Worm (Caenorhabditis elegans) whole organism, L3 larva: Measurements from ENCODE around the gene F02D10.2.

Experiments used
- R02D3.7 ChIP-seq: fragments of 150-350 bp; optimal IDR thresholded peaks from 2 replicates; lab custom pipeline; 2014; ENCODE audit warnings: missing biosample characterization, missing genetic modification characterization
- ZK546.5 ChIP-seq: sonication (generic microtip); optimal IDR thresholded peaks from 2 replicates; lab custom pipeline; 2017; ENCODE audit warnings: missing biosample characterization, missing genetic modification characterization
- aly-2 ChIP-seq: fragments of 150-350 bp; optimal IDR thresholded peaks from 2 replicates; lab custom pipeline; 2014; ENCODE audit warnings: missing biosample characterization, missing genetic modification characterization
- ceh-16 ChIP-seq: sonication (generic microtip); optimal IDR thresholded peaks from 2 replicates; lab custom pipeline; 2017; ENCODE audit warnings: missing biosample characterization, missing genetic modification characterization
- ceh-28 ChIP-seq: fragments of 150-350 bp; optimal IDR thresholded peaks from 2 replicates; lab custom pipeline; 2014; ENCODE audit warnings: missing biosample characterization, missing genetic modification reagents, missing genetic modification characterization
- ceh-82 ChIP-seq: fragments of 150-350 bp; optimal IDR thresholded peaks from 2 replicates; lab custom pipeline; 2014; ENCODE audit warnings: missing biosample characterization, missing genetic modification characterization
- daf-12 ChIP-seq: fragments of 150-350 bp; optimal IDR thresholded peaks from 2 replicates; lab custom pipeline; 2014; ENCODE audit warnings: missing biosample characterization, missing genetic modification reagents, missing genetic modification characterization
- egl-5 ChIP-seq: fragments of 150-350 bp; optimal IDR thresholded peaks from 2 replicates; lab custom pipeline; 2017; ENCODE audit warnings: missing biosample characterization, missing genetic modification reagents, missing genetic modification characterization, inconsistent platforms
- elt-2 ChIP-seq: sonication (generic microtip); optimal IDR thresholded peaks from 2 replicates; lab custom pipeline; 2016; ENCODE audit warnings: missing genetic modification reagents, mild to moderate bottlenecking, missing genetic modification characterization, missing compliant biosample characterization
- elt-3 ChIP-seq, 3 experiments: fragments of 150-350 bp in 1 of 3; sonication (generic microtip) in 2 of 3; optimal IDR thresholded peaks; 2 replicates in 2 of 3; 4 replicates in 1 of 3; lab custom pipeline; 2014 to 2017; ENCODE audit warnings: missing biosample characterization in 3 of 3, missing genetic modification characterization in 3 of 3
- eor-1 ChIP-seq, 2 experiments: fragments of 150-350 bp; optimal IDR thresholded peaks; 2 replicates each; lab custom pipeline; 2014 to 2018; ENCODE audit warnings: missing biosample characterization in 2 of 2, missing genetic modification characterization in 2 of 2
- fkh-10 ChIP-seq: sonication (generic microtip); optimal IDR thresholded peaks from 2 replicates; lab custom pipeline; 2017; ENCODE audit warnings: missing biosample characterization, missing genetic modification reagents, missing genetic modification characterization
- fkh-2 ChIP-seq: fragments of 150-350 bp; optimal IDR thresholded peaks from 2 replicates; lab custom pipeline; 2014; ENCODE audit warnings: missing biosample characterization, missing genetic modification reagents, missing genetic modification characterization
- hmg-11 ChIP-seq: sonication (generic microtip); optimal IDR thresholded peaks from 2 replicates; lab custom pipeline; 2016; ENCODE audit warnings: missing genetic modification characterization, missing compliant biosample characterization
- jun-1 ChIP-seq: fragments of 150-350 bp; optimal IDR thresholded peaks from 2 replicates; lab custom pipeline; 2014; ENCODE audit warnings: missing biosample characterization, missing genetic modification reagents, missing genetic modification characterization
- lin-15B ChIP-seq: fragments of 150-350 bp; optimal IDR thresholded peaks from 2 replicates; lab custom pipeline; 2014; ENCODE audit warnings: missing biosample characterization, missing genetic modification characterization
- lin-39 ChIP-seq: fragments of 150-350 bp; optimal IDR thresholded peaks from 2 replicates; lab custom pipeline; 2018; ENCODE audit warnings: missing biosample characterization, missing genetic modification reagents, missing genetic modification characterization
- lsy-12 ChIP-seq: sonication (generic microtip); optimal IDR thresholded peaks from 2 replicates; lab custom pipeline; 2016; ENCODE audit warnings: mild to moderate bottlenecking, missing genetic modification characterization, missing compliant biosample characterization
- mdl-1 ChIP-seq: fragments of 150-350 bp; optimal IDR thresholded peaks from 2 replicates; lab custom pipeline; 2014; ENCODE audit warnings: missing biosample characterization, missing genetic modification characterization
- mml-1 ChIP-seq: fragments of 150-350 bp; sonication (generic microtip); optimal IDR thresholded peaks from 3 replicates; lab custom pipeline; 2014; ENCODE audit warnings: missing biosample characterization, missing genetic modification characterization
- nfya-1 ChIP-seq: sonication (generic microtip); optimal IDR thresholded peaks from 2 replicates; lab custom pipeline; 2017; ENCODE audit warnings: missing genetic modification characterization, mild to moderate bottlenecking, missing compliant biosample characterization, antibody characterized with exemption, moderate library complexity; ENCODE audit not compliant: insufficient read depth
- nhr-11 ChIP-seq: fragments of 150-350 bp; optimal IDR thresholded peaks from 2 replicates; lab custom pipeline; 2014; ENCODE audit warnings: missing biosample characterization, missing genetic modification characterization
- nhr-12 ChIP-seq: fragments of 150-350 bp; optimal IDR thresholded peaks from 2 replicates; lab custom pipeline; 2014; ENCODE audit warnings: missing biosample characterization, missing genetic modification characterization
- nhr-23 ChIP-seq: fragments of 150-350 bp; optimal IDR thresholded peaks from 2 replicates; lab custom pipeline; 2014; ENCODE audit warnings: missing biosample characterization, missing genetic modification reagents, missing genetic modification characterization
- nhr-25 ChIP-seq: sonication (generic microtip); optimal IDR thresholded peaks from 2 replicates; lab custom pipeline; 2017; ENCODE audit warnings: missing biosample characterization, missing genetic modification characterization
- nhr-28 ChIP-seq: fragments of 150-350 bp; optimal IDR thresholded peaks from 2 replicates; lab custom pipeline; 2014; ENCODE audit warnings: missing biosample characterization, missing genetic modification characterization
- nhr-43 ChIP-seq: sonication (generic microtip); optimal IDR thresholded peaks from 2 replicates; lab custom pipeline; 2016; ENCODE audit warnings: mild to moderate bottlenecking, missing genetic modification characterization, missing compliant biosample characterization; ENCODE audit not compliant: poor library complexity, severe bottlenecking
- nhr-76 ChIP-seq: fragments of 150-350 bp; sonication (generic microtip); optimal IDR thresholded peaks from 5 replicates; lab custom pipeline; 2014; ENCODE audit warnings: missing biosample characterization, missing genetic modification characterization
- nhr-77 ChIP-seq: fragments of 150-350 bp; optimal IDR thresholded peaks from 2 replicates; lab custom pipeline; 2014; ENCODE audit warnings: missing biosample characterization, missing genetic modification characterization
- pha-4 ChIP-seq: fragments of 150-350 bp; optimal IDR thresholded peaks from 2 replicates; lab custom pipeline; 2014; ENCODE audit warnings: missing biosample characterization, missing genetic modification reagents, missing genetic modification characterization
- pqm-1 ChIP-seq: fragments of 150-350 bp; optimal IDR thresholded peaks from 2 replicates; lab custom pipeline; 2017; ENCODE audit warnings: missing biosample characterization, missing genetic modification characterization, inconsistent platforms
- skn-1 ChIP-seq: fragments of 150-350 bp; optimal IDR thresholded peaks from 2 replicates; lab custom pipeline; 2014; ENCODE audit warnings: missing biosample characterization, missing genetic modification characterization
- snpc-4 ChIP-seq: fragments of 150-350 bp; optimal IDR thresholded peaks from 2 replicates; lab custom pipeline; 2014; ENCODE audit warnings: missing biosample characterization, missing genetic modification characterization
- tbx-2 ChIP-seq: sonication (generic microtip); optimal IDR thresholded peaks from 2 replicates; lab custom pipeline; 2016; ENCODE audit warnings: mild to moderate bottlenecking, missing genetic modification characterization, missing compliant biosample characterization
- unc-39 ChIP-seq: sonication (generic microtip); optimal IDR thresholded peaks from 4 replicates; lab custom pipeline; 2017; ENCODE audit warnings: missing biosample characterization, missing genetic modification characterization
- ztf-11 ChIP-seq: fragments of 150-350 bp; optimal IDR thresholded peaks from 2 replicates; lab custom pipeline; 2014; ENCODE audit warnings: missing biosample characterization, missing genetic modification characterization
- ztf-4 ChIP-seq: fragments of 150-350 bp; optimal IDR thresholded peaks from 2 replicates; lab custom pipeline; 2014; ENCODE audit warnings: missing biosample characterization, missing genetic modification characterization

F02D10.2 gene

ce11 chrX:13456442-13456841, 7.3 kb downstream of the F02D10.2 start, which contains the start of gene flr-1:
TSS of gene flr-1 (minus strand) at chrX:13456542.
- TF ChIP-seq R02D3.7 (tag; lab: Kevin White, UChicago) (no peak), nhr-77 (tag; lab: Kevin White, UChicago) (no peak), eor-1 (tag; optimal IDR thresholded peaks at IDR 0.05; lab: Kevin White, UChicago) (no peak), snpc-4 (tag; lab: Kevin White, UChicago) (no peak)

ce11 chrX:13451578-13451977, 12.1 kb downstream of the F02D10.2 start, which contains the start of gene F02D10.6:
TSS of gene F02D10.6 (minus strand) at chrX:13451678.
- TF ChIP-seq ztf-11 (no peak), ceh-16 (tag; lab: Kevin White, UChicago) (no peak), mml-1 (tag; lab: Kevin White, UChicago) (no peak), eor-1 (tag; optimal IDR thresholded peaks at IDR 0.05; lab: Kevin White, UChicago) (no peak), elt-3 (tag; optimal IDR thresholded peaks at IDR 0.05; lab: Kevin White, UChicago) (no peak), fkh-2 (tag; lab: Kevin White, UChicago) (no peak), nhr-76 (tag; lab: Kevin White, UChicago) (no peak), pha-4 (tag; lab: Kevin White, UChicago) (no peak), nhr-11 (tag; lab: Kevin White, UChicago) (no peak), mdl-1 (tag; lab: Kevin White, UChicago) (no peak), egl-5 (tag; lab: Kevin White, UChicago) (no peak), unc-39 (tag; lab: Kevin White, UChicago) (no peak), fkh-10 (no peak), ZK546.5 (tag; lab: Kevin White, UChicago) (no peak)

- TF ChIP-seq lin-15B: peak; percentile 2
- peak; percentile 11 for TF ChIP-seq nhr-25
- peak; percentile 52 for TF ChIP-seq nhr-23 (tag; lab: Kevin White, UChicago)
- TF ChIP-seq skn-1 (tag; lab: Kevin White, UChicago): peak; percentile 71
- peak; percentile 68 for TF ChIP-seq tbx-2
- TF ChIP-seq nhr-43 (tag; lab: Kevin White, UChicago): peak; percentile 25
- TF ChIP-seq ceh-82: peak; percentile 18
- peak; percentile 84 for TF ChIP-seq lsy-12
- peak; percentile 88 for TF ChIP-seq hmg-11 (tag; lab: Kevin White, UChicago)
- TF ChIP-seq nfya-1 (tag; lab: Kevin White, UChicago): peak; percentile 67
- TF ChIP-seq pha-4 (tag; lab: Kevin White, UChicago): peak; percentile 17
- peak; percentile 39 for TF ChIP-seq egl-5 (tag; lab: Kevin White, UChicago)
- TF ChIP-seq lin-39 (tag; lab: Kevin White, UChicago): peak; percentile 11
- TF ChIP-seq elt-2 (tag; lab: Kevin White, UChicago): peak; percentile 62
Measured at ce11 chrX:13448665-13449099, 15.0 kb downstream of the F02D10.2 start.

- TF ChIP-seq skn-1 (tag; lab: Kevin White, UChicago): no peak
- TF ChIP-seq ceh-82: no peak
- TF ChIP-seq pha-4 (tag; lab: Kevin White, UChicago): no peak
- TF ChIP-seq ZK546.5 (tag; lab: Kevin White, UChicago): no peak
- no peak for TF ChIP-seq fkh-10
- TF ChIP-seq nhr-43 (tag; lab: Kevin White, UChicago): no peak
- no peak for TF ChIP-seq fkh-2 (tag; lab: Kevin White, UChicago)
- TF ChIP-seq daf-12 (tag; lab: Kevin White, UChicago): no peak
Measured at ce11 chrX:13446418-13446817, 17.3 kb downstream of the F02D10.2 start, which contains the start of gene set-8. TSS of gene set-8 (plus strand) at chrX:13446718.

ce11 chrX:13444267-13444666, 19.4 kb downstream of the F02D10.2 start:
- TF ChIP-seq ceh-28 (tag; lab: Kevin White, UChicago) (no peak), ztf-4 (tag; lab: Kevin White, UChicago) (no peak), nhr-28 (tag; lab: Kevin White, UChicago) (no peak), snpc-4 (tag; lab: Kevin White, UChicago) (no peak), pqm-1 (no peak), lsy-12 (no peak), nhr-25 (no peak), nhr-23 (tag; lab: Kevin White, UChicago) (no peak), nhr-11 (tag; lab: Kevin White, UChicago) (no peak), jun-1 (tag; lab: Kevin White, UChicago) (no peak), aly-2 (tag; lab: Kevin White, UChicago) (no peak), nhr-12 (no peak)
